Worm (Caenorhabditis elegans) whole organism, L2 larva: ENCODE data around the gene uev-2.

ENCODE experiments used
- alr-1 ChIP-seq: fragments of 150-350 bp; optimal IDR thresholded peaks from 2 replicates; lab custom pipeline; 2014; ENCODE audit warnings: missing biosample characterization, missing genetic modification characterization
- aly-2 ChIP-seq: fragments of 150-350 bp; optimal IDR thresholded peaks from 2 replicates; lab custom pipeline; 2014; ENCODE audit warnings: missing biosample characterization, missing genetic modification characterization
- ceh-82 ChIP-seq: fragments of 150-350 bp; optimal IDR thresholded peaks from 2 replicates; lab custom pipeline; 2014; ENCODE audit warnings: missing biosample characterization, missing genetic modification characterization
- fos-1 ChIP-seq: fragments of 150-350 bp; optimal IDR thresholded peaks from 2 replicates; lab custom pipeline; 2014; ENCODE audit warnings: missing biosample characterization, missing genetic modification characterization
- ztf-11 ChIP-seq: sonication (generic microtip); optimal IDR thresholded peaks from 2 replicates; lab custom pipeline; 2017; ENCODE audit warnings: missing biosample characterization, missing genetic modification characterization
- ztf-4 ChIP-seq: fragments of 150-350 bp; optimal IDR thresholded peaks from 2 replicates; lab custom pipeline; 2014; ENCODE audit warnings: missing biosample characterization, missing genetic modification characterization

DNA sequence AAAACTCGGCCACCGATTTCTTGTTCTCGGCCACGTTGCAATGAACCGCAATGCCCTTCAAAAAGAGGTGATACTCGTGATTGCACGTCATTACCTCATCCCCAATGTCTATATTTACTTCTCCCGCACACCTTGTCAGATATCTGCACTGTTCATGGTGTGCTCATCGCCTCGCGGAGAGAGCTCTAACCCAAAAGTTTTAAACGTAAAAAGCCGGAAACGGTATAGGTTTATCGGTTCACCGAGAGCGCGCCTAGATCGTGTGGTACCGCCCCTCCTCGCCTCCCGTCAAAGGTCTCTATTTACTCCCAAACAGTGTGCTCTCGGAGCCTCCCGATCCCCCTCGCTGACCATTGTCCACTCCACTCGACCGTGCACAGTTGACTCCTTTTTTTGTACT lies 1.7 kb downstream of the uev-2 start, which contains the start of gene F56D2.3:
- TF ChIP-seq ztf-11 (no peak), fos-1 (no peak), ztf-4 (tag; lab: Kevin White, UChicago) (no peak), aly-2 (tag; lab: Kevin White, UChicago) (no peak), ceh-82 (tag; lab: Kevin White, UChicago) (no peak), alr-1 (tag; lab: Kevin White, UChicago) (no peak)
